Worm (Caenorhabditis elegans) whole organism, L1 larva: ENCODE measurements around the gene cest-32.

Experiments
- C16A3.4 ChIP-seq: fragments of 150-350 bp; optimal IDR thresholded peaks from 2 replicates; lab custom pipeline; 2014; ENCODE audit warnings: missing biosample characterization, missing genetic modification characterization
- C34B4.2 ChIP-seq: sonication (generic microtip); optimal IDR thresholded peaks from 2 replicates; lab custom pipeline; 2017; ENCODE audit warnings: mild to moderate bottlenecking, missing genetic modification characterization, missing compliant biosample characterization
- F16B12.6 ChIP-seq: fragments of 150-350 bp; optimal IDR thresholded peaks from 2 replicates; lab custom pipeline; 2014; ENCODE audit warnings: missing biosample characterization, missing genetic modification characterization
- Y116A8C.19 ChIP-seq: sonication (generic microtip); optimal IDR thresholded peaks from 2 replicates; lab custom pipeline; 2016; ENCODE audit warnings: missing compliant biosample characterization, missing genetic modification characterization, borderline replicate concordance
- aha-1 ChIP-seq: fragments of 150-350 bp; optimal IDR thresholded peaks from 2 replicates; lab custom pipeline; 2014; ENCODE audit warnings: missing biosample characterization, missing genetic modification characterization
- alr-1 ChIP-seq: fragments of 200-800 bp; sonication (Bioruptor generic); optimal IDR thresholded peaks from 2 replicates; lab custom pipeline; 2018; ENCODE audit warnings: borderline replicate concordance, mild to moderate bottlenecking, missing genetic modification characterization, missing compliant biosample characterization
- blmp-1 ChIP-seq: fragments of 150-350 bp; optimal IDR thresholded peaks from 2 replicates; lab custom pipeline; 2014; ENCODE audit warnings: missing biosample characterization, missing genetic modification characterization
- ceh-8 ChIP-seq: fragments of 200-800 bp; sonication (Bioruptor generic); optimal IDR thresholded peaks from 2 replicates; lab custom pipeline; 2018; ENCODE audit warnings: mild to moderate bottlenecking, missing genetic modification characterization, moderate library complexity, missing compliant biosample characterization
- ceh-90 ChIP-seq: sonication (generic microtip); optimal IDR thresholded peaks from 2 replicates; lab custom pipeline; 2016; ENCODE audit warnings: missing genetic modification characterization, missing compliant biosample characterization
- ces-1 ChIP-seq: fragments of 150-350 bp; optimal IDR thresholded peaks from 2 replicates; lab custom pipeline; 2014; ENCODE audit warnings: missing biosample characterization, missing genetic modification reagents, missing genetic modification characterization
- dsc-1 ChIP-seq: sonication (generic microtip); optimal IDR thresholded peaks from 2 replicates; lab custom pipeline; 2016; ENCODE audit warnings: mild to moderate bottlenecking, missing genetic modification characterization, missing compliant biosample characterization
- efl-3 ChIP-seq: fragments of 200-800 bp; sonication (Bioruptor generic); optimal IDR thresholded peaks from 2 replicates; lab custom pipeline; 2018; ENCODE audit warnings: mild to moderate bottlenecking, missing genetic modification characterization, missing compliant biosample characterization
- egl-13 ChIP-seq: sonication (generic microtip); optimal IDR thresholded peaks from 2 replicates; lab custom pipeline; 2016; ENCODE audit warnings: missing genotype, missing genetic modification reagents, missing genetic modification characterization, missing compliant biosample characterization
- ets-5 ChIP-seq: fragments of 200-800 bp; sonication (Bioruptor generic); IDR thresholded peaks from 2 replicates; pipeline ENCODE4 v1.3.6; 2022; ENCODE audit warnings: missing genetic modification characterization, missing compliant biosample characterization
- fkh-10 ChIP-seq: sonication (generic microtip); optimal IDR thresholded peaks from 2 replicates; lab custom pipeline; 2017; ENCODE audit warnings: missing biosample characterization, missing genetic modification reagents, missing genetic modification characterization
- fkh-4 ChIP-seq: sonication (generic microtip); optimal IDR thresholded peaks from 2 replicates; lab custom pipeline; 2016; ENCODE audit warnings: missing compliant biosample characterization, missing genetic modification characterization, borderline replicate concordance
- fkh-8 ChIP-seq: sonication (generic microtip); optimal IDR thresholded peaks from 2 replicates; lab custom pipeline; 2016; ENCODE audit warnings: mild to moderate bottlenecking, missing genetic modification characterization, missing compliant biosample characterization
- hlh-17 ChIP-seq: fragments of 200-800 bp; sonication (Bioruptor generic); optimal IDR thresholded peaks from 2 replicates; lab custom pipeline; 2018; ENCODE audit warnings: missing genetic modification characterization, mild to moderate bottlenecking, missing compliant biosample characterization, moderate library complexity, borderline replicate concordance
- irx-1 ChIP-seq: sonication (generic microtip); optimal IDR thresholded peaks from 2 replicates; lab custom pipeline; 2016; ENCODE audit warnings: missing genetic modification characterization, missing compliant biosample characterization
- isw-1 ChIP-seq: fragments of 200-800 bp; sonication (Bioruptor generic); IDR thresholded peaks from 2 replicates; pipeline ENCODE4 v1.3.6; 2022; ENCODE audit warnings: missing genetic modification characterization, missing compliant biosample characterization
- lin-13 ChIP-seq: fragments of 150-350 bp; optimal IDR thresholded peaks from 2 replicates; lab custom pipeline; 2014; ENCODE audit warnings: missing biosample characterization, missing genetic modification reagents, missing genetic modification characterization
- lin-14 ChIP-seq: fragments of 200-800 bp; sonication (Bioruptor generic); optimal IDR thresholded peaks from 2 replicates; lab custom pipeline; 2018; ENCODE audit warnings: mild to moderate bottlenecking, missing genetic modification characterization, moderate library complexity, missing compliant biosample characterization
- lin-15B ChIP-seq: fragments of 150-350 bp; sonication (generic microtip); optimal IDR thresholded peaks from 3 replicates; lab custom pipeline; 2014; ENCODE audit warnings: missing biosample characterization, missing genetic modification characterization
- lin-35 ChIP-seq, 2 experiments: fragments of 150-350 bp; optimal IDR thresholded peaks; 2 replicates each; lab custom pipeline; 2014; ENCODE audit warnings: missing biosample characterization in 2 of 2, missing genetic modification characterization in 2 of 2, missing genetic modification reagents in 2 of 2
- lin-39 ChIP-seq: fragments of 150-350 bp; optimal IDR thresholded peaks from 2 replicates; lab custom pipeline; 2014; ENCODE audit warnings: missing biosample characterization, missing genetic modification reagents, missing genetic modification characterization
- mab-9 ChIP-seq: fragments of 200-800 bp; sonication (Bioruptor generic); IDR thresholded peaks from 2 replicates; pipeline ENCODE4 v1.3.6; 2022; ENCODE audit warnings: missing genetic modification reagents, missing genetic modification characterization, missing compliant biosample characterization
- mdl-1 ChIP-seq, 2 experiments: fragments of 150-350 bp; optimal IDR thresholded peaks; 2 replicates each; lab custom pipeline; 2014 to 2017; ENCODE audit warnings: missing biosample characterization in 2 of 2, missing genetic modification characterization in 2 of 2, inconsistent platforms in 1 of 2
- mef-2 ChIP-seq: fragments of 150-350 bp; optimal IDR thresholded peaks from 2 replicates; lab custom pipeline; 2014; ENCODE audit warnings: missing biosample characterization, missing genetic modification characterization
- mep-1 ChIP-seq: fragments of 150-350 bp; optimal IDR thresholded peaks from 2 replicates; lab custom pipeline; 2014; ENCODE audit warnings: missing biosample characterization, missing genetic modification characterization
- nhr-12 ChIP-seq: sonication (generic microtip); optimal IDR thresholded peaks from 2 replicates; lab custom pipeline; 2017; ENCODE audit warnings: missing biosample characterization, missing genetic modification characterization
- nhr-28 ChIP-seq: fragments of 150-350 bp; optimal IDR thresholded peaks from 2 replicates; lab custom pipeline; 2014; ENCODE audit warnings: missing biosample characterization, missing genetic modification characterization
- nhr-47 ChIP-seq: sonication (generic microtip); optimal IDR thresholded peaks from 2 replicates; lab custom pipeline; 2016; ENCODE audit warnings: mild to moderate bottlenecking, missing genetic modification characterization, moderate library complexity, missing compliant biosample characterization
- nhr-71 ChIP-seq: sonication (generic microtip); optimal IDR thresholded peaks from 2 replicates; lab custom pipeline; 2016; ENCODE audit warnings: mild to moderate bottlenecking, missing genetic modification characterization, moderate library complexity, missing compliant biosample characterization
- nhr-84 ChIP-seq: sonication (generic microtip); optimal IDR thresholded peaks from 2 replicates; lab custom pipeline; 2017; ENCODE audit warnings: missing biosample characterization, missing genetic modification characterization
- nhr-85 ChIP-seq: sonication (generic microtip); peaks from one replicate; lab custom pipeline; 2016; ENCODE audit warnings: missing genetic modification characterization, inconsistent platforms, missing compliant biosample characterization
- pag-3 ChIP-seq: sonication (generic microtip); optimal IDR thresholded peaks from 2 replicates; lab custom pipeline; 2017; ENCODE audit warnings: missing genetic modification characterization, mild to moderate bottlenecking, missing compliant biosample characterization, antibody characterized with exemption, borderline replicate concordance; ENCODE audit not compliant: insufficient read depth
- pqm-1 ChIP-seq: sonication (generic microtip); optimal IDR thresholded peaks from 3 replicates; lab custom pipeline; 2017; ENCODE audit warnings: missing biosample characterization, missing genetic modification characterization
- snpc-4 ChIP-seq: fragments of 150-350 bp; optimal IDR thresholded peaks from 2 replicates; lab custom pipeline; 2014; ENCODE audit warnings: missing biosample characterization, missing genetic modification characterization
- sptf-1 ChIP-seq: fragments of 150-350 bp; optimal IDR thresholded peaks from 2 replicates; lab custom pipeline; 2014; ENCODE audit warnings: missing biosample characterization, missing genetic modification characterization
- swsn-7 ChIP-seq: sonication (generic microtip); optimal IDR thresholded peaks from 2 replicates; lab custom pipeline; 2016; ENCODE audit warnings: missing genetic modification characterization, missing compliant biosample characterization
- tbx-2 ChIP-seq: sonication (generic microtip); optimal IDR thresholded peaks from 2 replicates; lab custom pipeline; 2016; ENCODE audit warnings: missing genetic modification characterization, missing compliant biosample characterization
- tlp-1 ChIP-seq: fragments of 150-350 bp; optimal IDR thresholded peaks from 2 replicates; lab custom pipeline; 2014; ENCODE audit warnings: missing biosample characterization, missing genetic modification characterization
- unc-30 ChIP-seq: sonication (generic microtip); optimal IDR thresholded peaks from 2 replicates; lab custom pipeline; 2017; ENCODE audit warnings: missing biosample characterization, missing genetic modification characterization
- unc-62 ChIP-seq: fragments of 150-350 bp; optimal IDR thresholded peaks from 2 replicates; lab custom pipeline; 2014; ENCODE audit warnings: missing biosample characterization, missing genetic modification reagents, missing genetic modification characterization
- unc-86 ChIP-seq: sonication (generic microtip); optimal IDR thresholded peaks from 2 replicates; lab custom pipeline; 2016; ENCODE audit warnings: missing genetic modification characterization, missing compliant biosample characterization
- zag-1 ChIP-seq: fragments of 150-350 bp; optimal IDR thresholded peaks from 2 replicates; lab custom pipeline; 2014; ENCODE audit warnings: missing biosample characterization, missing genetic modification characterization
- zip-4 ChIP-seq: fragments of 200-800 bp; sonication (Bioruptor generic); optimal IDR thresholded peaks from 2 replicates; lab custom pipeline; 2018; ENCODE audit warnings: mild to moderate bottlenecking, missing genetic modification characterization, moderate library complexity, missing compliant biosample characterization

The cest-32 gene

ce11 chrV:5204127-5204526, 29.6 kb downstream of the cest-32 start, which contains the start of gene ttc-37 (continued):
- TF ChIP-seq pqm-1 (tag; lab: Kevin White, UChicago) = no peak
- no peak for TF ChIP-seq hlh-17 (GFP tag; lab: Kevin White, UChicago)
- TF ChIP-seq unc-86 (tag; lab: Kevin White, UChicago) = peak; percentile 65
- no peak for TF ChIP-seq Y116A8C.19
- TF ChIP-seq dsc-1 = peak; percentile 75
- TF ChIP-seq isw-1 (GFP tag; lab: Robert Waterston, UW) = peak; percentile 13
- TF ChIP-seq ces-1 (GFP tag; lab: Kevin White, UChicago) = no peak
- no peak for TF ChIP-seq zag-1
- peak; percentile 60 for TF ChIP-seq C16A3.4 (tag; lab: Kevin White, UChicago)
- TF ChIP-seq mdl-1 (tag; optimal IDR thresholded peaks at IDR 0.05; lab: Kevin White, UChicago) = no peak
- TF ChIP-seq lin-15B (tag; lab: Kevin White, UChicago) = peak; percentile 49
- TF ChIP-seq nhr-28 (tag; lab: Kevin White, UChicago) = no peak
- TF ChIP-seq nhr-71 (tag; lab: Kevin White, UChicago) = peak; percentile 87
- no peak for TF ChIP-seq ceh-90 (tag; lab: Kevin White, UChicago)
- TF ChIP-seq alr-1 (tag; lab: Kevin White, UChicago) = no peak
- no peak for TF ChIP-seq C34B4.2 (tag; lab: Kevin White, UChicago)
- TF ChIP-seq lin-14 (GFP tag; lab: Kevin White, UChicago) = no peak
- TF ChIP-seq mep-1 (tag; lab: Kevin White, UChicago) = peak; percentile 70
- TF ChIP-seq lin-35 (GFP tag; optimal IDR thresholded peaks at IDR 0.05; lab: Kevin White, UChicago) = peak; percentile 97 to 99
- peak; percentile 52 for TF ChIP-seq lin-39 (tag; lab: Kevin White, UChicago)
- peak; percentile 61 for TF ChIP-seq tbx-2 (tag; lab: Kevin White, UChicago)
- TF ChIP-seq sptf-1 = no peak
- TF ChIP-seq unc-62 (GFP tag; lab: Kevin White, UChicago) = no peak
- TF ChIP-seq snpc-4 (tag; lab: Kevin White, UChicago) = peak; percentile 39
- peak; percentile 64 for TF ChIP-seq irx-1
- TF ChIP-seq mef-2 (tag; lab: Kevin White, UChicago) = no peak
- peak; percentile 38 for TF ChIP-seq lin-13
- no peak for TF ChIP-seq zip-4 (GFP tag; lab: Kevin White, UChicago)
- TF ChIP-seq fkh-4 = no peak
- TF ChIP-seq blmp-1 (tag; lab: Kevin White, UChicago) = peak; percentile 15
- TF ChIP-seq nhr-12 = no peak
- peak; percentile 23 for TF ChIP-seq F16B12.6
- no peak for TF ChIP-seq mab-9 (GFP tag; lab: Robert Waterston, UW)
- TF ChIP-seq pag-3 (tag; lab: Kevin White, UChicago) = peak; percentile 19

ce11 chrV:5203643-5204042, 30.0 kb downstream of the cest-32 start:
- TF ChIP-seq lin-35 (GFP tag; optimal IDR thresholded peaks at IDR 0.05; lab: Kevin White, UChicago) = no peak
- TF ChIP-seq hlh-17 (GFP tag; lab: Kevin White, UChicago) = no peak
- TF ChIP-seq swsn-7 (tag; lab: Kevin White, UChicago) = no peak
- TF ChIP-seq, all 84 proteins: peak for 0

ce11 chrV:5201706-5202105, 32.0 kb downstream of the cest-32 start:
- TF ChIP-seq unc-30 (tag; lab: Kevin White, UChicago) = peak; percentile 1
- no peak for TF ChIP-seq lin-14 (GFP tag; lab: Kevin White, UChicago)
- peak; percentile 62 for TF ChIP-seq dsc-1

- TF ChIP-seq isw-1 (GFP tag; lab: Robert Waterston, UW) (no peak), nhr-47 (tag; lab: Kevin White, UChicago) (peak; percentile 3), fkh-8 (no peak), ceh-8 (GFP tag; lab: Kevin White, UChicago) (peak; percentile 31), aha-1 (tag; lab: Kevin White, UChicago) (no peak), nhr-85 (tag; lab: Kevin White, UChicago) (no peak), fkh-4 (no peak), nhr-84 (no peak), ces-1 (GFP tag; lab: Kevin White, UChicago) (peak; percentile 76), lin-14 (GFP tag; lab: Kevin White, UChicago) (peak; percentile 49), efl-3 (GFP tag; lab: Kevin White, UChicago) (no peak), irx-1 (no peak), tlp-1 (tag; lab: Kevin White, UChicago) (no peak), snpc-4 (tag; lab: Kevin White, UChicago) (no peak), dsc-1 (no peak), swsn-7 (tag; lab: Kevin White, UChicago) (no peak), ets-5 (GFP tag; lab: Robert Waterston, UW) (no peak), egl-13 (tag; lab: Kevin White, UChicago) (no peak), pag-3 (tag; lab: Kevin White, UChicago) (no peak), fkh-10 (GFP tag; lab: Kevin White, UChicago) (peak; percentile 44)
These were observed 33.5 kb downstream of the cest-32 start for ce11 chrV:5200188-5200587.
